Fruit fly (Drosophila melanogaster) whole organism, wandering third instar larva: Measurements from ENCODE around the gene CG31199.

Experiments
- CG32264 ChIP-seq: fragments of 200-800 bp; sonication (Bioruptor generic); optimal IDR thresholded peaks from 2 replicates; lab custom pipeline; 2016; ENCODE audit warnings: missing biosample characterization, missing genetic modification characterization
- Dif ChIP-seq: fragments of 200-275, 200-300 bp; sonication (Bioruptor generic); optimal IDR thresholded peaks from 2 replicates; lab custom pipeline; 2018; ENCODE audit warnings: missing biosample characterization, missing genetic modification characterization; ENCODE audit not compliant: partially characterized antibody
- Sp1 ChIP-seq: fragments of 200-800 bp; sonication (Bioruptor generic); optimal IDR thresholded peaks from 3 replicates; lab custom pipeline; 2019; ENCODE audit warnings: missing biosample characterization, mild to moderate bottlenecking, missing genetic modification characterization, moderate library complexity
- br ChIP-seq: fragments of 200-800 bp; sonication (Bioruptor generic); optimal IDR thresholded peaks from 2 replicates; lab custom pipeline; 2016; ENCODE audit warnings: missing biosample characterization, missing genetic modification characterization
- brk ChIP-seq: fragments of 200-800 bp; sonication (Bioruptor generic); optimal IDR thresholded peaks from 2 replicates; lab custom pipeline; 2016; ENCODE audit warnings: missing biosample characterization, mild to moderate bottlenecking, missing genetic modification characterization
- ey ChIP-seq: fragments of 200-800 bp; sonication (Bioruptor generic); optimal IDR thresholded peaks from 2 replicates; lab custom pipeline; 2016; ENCODE audit warnings: missing biosample characterization, missing genetic modification characterization
- fru ChIP-seq: fragments of 200-800 bp; sonication (Bioruptor generic); optimal IDR thresholded peaks from 3 replicates; lab custom pipeline; 2016; ENCODE audit warnings: missing biosample characterization, mild to moderate bottlenecking, missing genetic modification characterization
- psq ChIP-seq: fragments of 200-800 bp; sonication (Bioruptor generic); optimal IDR thresholded peaks from 3 replicates; lab custom pipeline; 2017; ENCODE audit warnings: missing biosample characterization, mild to moderate bottlenecking, missing genetic modification characterization, moderate library complexity
- tai ChIP-seq: sonication (Bioruptor generic); optimal IDR thresholded peaks from 2 replicates; lab custom pipeline; 2016; ENCODE audit warnings: missing biosample characterization, missing genetic modification characterization
- usp ChIP-seq: fragments of >200 bp; optimal IDR thresholded peaks from 2 replicates; lab custom pipeline; 2017; ENCODE audit warnings: missing biosample characterization, missing genetic modification characterization

DNA sequence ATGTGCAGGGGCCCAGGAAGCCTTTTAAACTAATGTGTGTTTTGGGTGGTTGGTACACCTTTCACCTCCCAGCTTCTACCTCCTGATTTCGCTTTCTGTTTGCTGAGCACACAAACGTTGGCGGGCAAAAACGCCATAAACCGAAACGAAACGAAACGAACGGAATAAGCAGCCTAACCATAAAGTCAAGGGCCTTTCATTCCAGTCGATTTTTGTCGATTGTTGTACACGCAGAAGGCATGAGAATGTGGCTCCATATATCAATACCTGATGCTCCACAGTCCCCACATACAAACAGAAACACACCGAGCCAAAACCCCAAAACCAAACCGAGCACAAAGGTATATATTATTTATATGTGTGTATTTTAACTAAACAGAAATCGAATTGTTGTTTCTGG is 20.2 kb downstream of the CG31199 start:
- no peak for TF ChIP-seq brk
- TF ChIP-seq fru (GFP tag; lab: Kevin White, UChicago): no peak
- TF ChIP-seq Dif (GFP tag; lab: Kevin White, UChicago): no peak
- TF ChIP-seq usp (GFP tag; lab: Kevin White, UChicago): no peak
- TF ChIP-seq br: no peak
- no peak for TF ChIP-seq ey (GFP tag; lab: Kevin White, UChicago)
- TF ChIP-seq tai (GFP tag; lab: Kevin White, UChicago): no peak
- no peak for TF ChIP-seq CG32264 (GFP tag; lab: Kevin White, UChicago)
- no peak for TF ChIP-seq psq (GFP tag; lab: Kevin White, UChicago)
- no peak for TF ChIP-seq Sp1 (GFP tag; lab: Kevin White, UChicago)
